Worm (Caenorhabditis elegans) whole organism, mixed stage, embryonic: Measurements from ENCODE around the gene K07C11.7.

Experiments
- lsy-2 ChIP-seq: fragments of 150-350 bp; optimal IDR thresholded peaks from 2 replicates; lab custom pipeline; 2014; ENCODE audit warnings: missing biosample characterization, missing genetic modification characterization
- nhr-2 ChIP-seq: fragments of 150-350 bp; optimal IDR thresholded peaks from 2 replicates; lab custom pipeline; 2014; ENCODE audit warnings: missing biosample characterization, missing genetic modification characterization
- snpc-4 ChIP-seq: fragments of 150-350 bp; optimal IDR thresholded peaks from 2 replicates; lab custom pipeline; 2014; ENCODE audit warnings: missing biosample characterization, missing genetic modification characterization
- unc-62 ChIP-seq: fragments of 150-350 bp; optimal IDR thresholded peaks from 2 replicates; lab custom pipeline; 2014; ENCODE audit warnings: missing biosample characterization, missing genetic modification reagents, missing genetic modification characterization

DNA sequence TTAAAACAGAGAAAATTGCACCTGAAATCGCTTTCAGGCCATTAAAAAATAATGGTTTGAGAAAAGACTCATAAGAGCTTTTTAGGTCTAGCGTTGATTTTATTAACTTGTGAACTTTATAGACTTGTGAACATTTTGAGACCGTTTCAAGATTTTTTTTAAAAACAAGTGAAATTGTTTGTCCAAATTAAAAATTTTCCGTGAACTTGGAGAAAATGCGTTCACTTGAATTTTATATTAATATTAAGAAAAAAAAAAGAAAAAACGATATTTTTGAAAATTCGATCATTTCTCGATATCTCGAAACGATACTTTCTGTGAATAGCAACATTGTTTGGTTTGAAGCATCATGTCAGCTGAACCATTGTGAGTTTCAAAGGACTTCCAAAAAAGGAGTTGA lies 23.3 kb downstream of the K07C11.7 start, which contains the start of gene F20D6.1:
- no peak for TF ChIP-seq lsy-2 (tag; lab: Kevin White, UChicago)
- no peak for TF ChIP-seq snpc-4 (tag; lab: Kevin White, UChicago)
- no peak for TF ChIP-seq nhr-2 (tag; lab: Kevin White, UChicago)
- TF ChIP-seq unc-62 (GFP tag; lab: Kevin White, UChicago) = no peak
